Fruit fly (Drosophila melanogaster) whole organism, wandering third instar larva: Measurements from ENCODE around the gene Tom20.

Experiments used
- Dfd ChIP-seq: fragments of >200 bp; optimal IDR thresholded peaks from 2 replicates; lab custom pipeline; 2017; ENCODE audit warnings: missing biosample characterization, missing genetic modification characterization
- dmrt93B ChIP-seq: fragments of 200-800 bp; sonication (Bioruptor generic); optimal IDR thresholded peaks from 2 replicates; lab custom pipeline; 2018; ENCODE audit warnings: missing biosample characterization, mild to moderate bottlenecking, missing genetic modification characterization

DNA sequence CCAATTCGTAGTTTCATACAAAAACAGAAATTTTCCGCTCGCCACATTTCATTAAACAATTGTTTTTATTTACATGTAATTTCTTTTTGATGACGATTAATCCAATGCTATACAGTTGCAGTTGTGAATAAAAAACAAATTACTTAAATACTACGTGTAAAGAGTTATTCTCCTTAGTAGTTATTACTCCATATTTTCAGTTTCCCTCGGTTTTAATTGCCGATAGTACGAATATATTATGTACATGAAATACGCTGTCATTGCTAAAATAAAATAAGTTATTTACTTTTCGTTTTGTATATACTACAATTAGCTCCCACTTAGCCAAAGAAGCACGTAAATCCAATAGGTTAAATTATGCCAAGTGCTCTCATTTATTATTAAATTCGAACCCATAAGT is 46.8 kb upstream of the Tom20 start, which contains the start of gene CG42655:
- TF ChIP-seq Dfd (GFP tag; lab: Kevin White, UChicago) (no peak), dmrt93B (GFP tag; lab: Kevin White, UChicago) (no peak)
